Worm (Caenorhabditis elegans) whole organism, L1 larva: Measurements from ENCODE around the gene nhr-281.
A peak's percentile ranks its signal among the peaks of the same experiment; 100 is the strongest.

Experiments
- C04F5.9 ChIP-seq: sonication (generic microtip); optimal IDR thresholded peaks from 2 replicates; lab custom pipeline; 2016; ENCODE audit warnings: missing genetic modification characterization, missing compliant biosample characterization
- C16A3.4 ChIP-seq: fragments of 150-350 bp; optimal IDR thresholded peaks from 2 replicates; lab custom pipeline; 2014; ENCODE audit warnings: missing biosample characterization, missing genetic modification characterization
- C34B4.2 ChIP-seq: sonication (generic microtip); optimal IDR thresholded peaks from 2 replicates; lab custom pipeline; 2017; ENCODE audit warnings: mild to moderate bottlenecking, missing genetic modification characterization, missing compliant biosample characterization
- F16B12.6 ChIP-seq: fragments of 150-350 bp; optimal IDR thresholded peaks from 2 replicates; lab custom pipeline; 2014; ENCODE audit warnings: missing biosample characterization, missing genetic modification characterization
- Y116A8C.19 ChIP-seq: sonication (generic microtip); optimal IDR thresholded peaks from 2 replicates; lab custom pipeline; 2016; ENCODE audit warnings: missing compliant biosample characterization, missing genetic modification characterization, borderline replicate concordance
- aha-1 ChIP-seq: fragments of 150-350 bp; optimal IDR thresholded peaks from 2 replicates; lab custom pipeline; 2014; ENCODE audit warnings: missing biosample characterization, missing genetic modification characterization
- aly-2 ChIP-seq: fragments of 150-350 bp; optimal IDR thresholded peaks from 2 replicates; lab custom pipeline; 2014; ENCODE audit warnings: missing biosample characterization, missing genetic modification characterization
- ceh-63 ChIP-seq: fragments of 200-800 bp; sonication (Bioruptor generic); optimal IDR thresholded peaks from 2 replicates; lab custom pipeline; 2018; ENCODE audit warnings: mild to moderate bottlenecking, missing genetic modification characterization, missing compliant biosample characterization
- ceh-82 ChIP-seq, 3 experiments: fragments of 150-350 bp in 1 of 3; sonication (generic microtip) in 2 of 3; optimal IDR thresholded peaks; 2 replicates each; lab custom pipeline; 2014 to 2017; ENCODE audit warnings: missing biosample characterization in 3 of 3, missing genetic modification characterization in 3 of 3
- ceh-88 ChIP-seq: fragments of 200-800 bp; sonication (Bioruptor generic); IDR thresholded peaks from 2 replicates; pipeline ENCODE4 v1.3.6; 2022; ENCODE audit warnings: missing genetic modification characterization, missing compliant biosample characterization
- ceh-90 ChIP-seq: sonication (generic microtip); optimal IDR thresholded peaks from 2 replicates; lab custom pipeline; 2016; ENCODE audit warnings: missing genetic modification characterization, missing compliant biosample characterization
- dsc-1 ChIP-seq: sonication (generic microtip); optimal IDR thresholded peaks from 2 replicates; lab custom pipeline; 2016; ENCODE audit warnings: mild to moderate bottlenecking, missing genetic modification characterization, missing compliant biosample characterization
- egl-27 ChIP-seq, 2 experiments: fragments of 150-350 bp in 1 of 2; sonication (generic microtip); optimal IDR thresholded peaks; 3 replicates each; lab custom pipeline; 2017 to 2018; ENCODE audit warnings: missing biosample characterization in 2 of 2, missing genetic modification characterization in 2 of 2, missing genetic modification reagents in 2 of 2
- elt-2 ChIP-seq: sonication (generic microtip); optimal IDR thresholded peaks from 2 replicates; lab custom pipeline; 2016; ENCODE audit warnings: missing genetic modification characterization, mild to moderate bottlenecking, inconsistent platforms, missing compliant biosample characterization, missing genetic modification reagents
- elt-3 ChIP-seq, 6 experiments: fragments of 150-350 bp in 1 of 6; sonication (generic microtip); optimal IDR thresholded peaks; 2 replicates each; lab custom pipeline; 2017 to 2018; ENCODE audit warnings: missing biosample characterization in 6 of 6, missing genetic modification characterization in 6 of 6, inconsistent platforms in 1 of 6
- ets-5 ChIP-seq: fragments of 200-800 bp; sonication (Bioruptor generic); IDR thresholded peaks from 2 replicates; pipeline ENCODE4 v1.3.6; 2022; ENCODE audit warnings: missing genetic modification characterization, missing compliant biosample characterization
- fkh-10 ChIP-seq: sonication (generic microtip); optimal IDR thresholded peaks from 2 replicates; lab custom pipeline; 2017; ENCODE audit warnings: missing biosample characterization, missing genetic modification reagents, missing genetic modification characterization
- fkh-4 ChIP-seq: sonication (generic microtip); optimal IDR thresholded peaks from 2 replicates; lab custom pipeline; 2016; ENCODE audit warnings: missing compliant biosample characterization, missing genetic modification characterization, borderline replicate concordance
- fkh-8 ChIP-seq: sonication (generic microtip); optimal IDR thresholded peaks from 2 replicates; lab custom pipeline; 2016; ENCODE audit warnings: mild to moderate bottlenecking, missing genetic modification characterization, missing compliant biosample characterization
- fos-1 ChIP-seq: fragments of 150-350 bp; optimal IDR thresholded peaks from 2 replicates; lab custom pipeline; 2014; ENCODE audit warnings: missing biosample characterization, missing genetic modification characterization
- hlh-17 ChIP-seq: fragments of 200-800 bp; sonication (Bioruptor generic); optimal IDR thresholded peaks from 2 replicates; lab custom pipeline; 2018; ENCODE audit warnings: missing genetic modification characterization, mild to moderate bottlenecking, missing compliant biosample characterization, moderate library complexity, borderline replicate concordance
- hpl-2 ChIP-seq: fragments of 150-350 bp; optimal IDR thresholded peaks from 2 replicates; lab custom pipeline; 2014; ENCODE audit warnings: missing biosample characterization, missing genetic modification reagents, missing genetic modification characterization
- irx-1 ChIP-seq: sonication (generic microtip); optimal IDR thresholded peaks from 2 replicates; lab custom pipeline; 2016; ENCODE audit warnings: missing genetic modification characterization, missing compliant biosample characterization
- isw-1 ChIP-seq: fragments of 200-800 bp; sonication (Bioruptor generic); IDR thresholded peaks from 2 replicates; pipeline ENCODE4 v1.3.6; 2022; ENCODE audit warnings: missing genetic modification characterization, missing compliant biosample characterization
- jun-1 ChIP-seq: fragments of 150-350 bp; optimal IDR thresholded peaks from 2 replicates; lab custom pipeline; 2014; ENCODE audit warnings: missing biosample characterization, missing genetic modification reagents, missing genetic modification characterization
- lin-14 ChIP-seq: fragments of 200-800 bp; sonication (Bioruptor generic); optimal IDR thresholded peaks from 2 replicates; lab custom pipeline; 2018; ENCODE audit warnings: mild to moderate bottlenecking, missing genetic modification characterization, moderate library complexity, missing compliant biosample characterization
- lin-15B ChIP-seq: fragments of 150-350 bp; sonication (generic microtip); optimal IDR thresholded peaks from 3 replicates; lab custom pipeline; 2014; ENCODE audit warnings: missing biosample characterization, missing genetic modification characterization
- lin-35 ChIP-seq, 2 experiments: fragments of 150-350 bp; optimal IDR thresholded peaks; 2 replicates each; lab custom pipeline; 2014; ENCODE audit warnings: missing biosample characterization in 2 of 2, missing genetic modification characterization in 2 of 2, missing genetic modification reagents in 2 of 2
- lir-3 ChIP-seq: sonication (generic microtip); optimal IDR thresholded peaks from 2 replicates; lab custom pipeline; 2016; ENCODE audit warnings: mild to moderate bottlenecking, missing genetic modification characterization, moderate library complexity, missing compliant biosample characterization; ENCODE audit not compliant: poor library complexity
- mab-9 ChIP-seq: fragments of 200-800 bp; sonication (Bioruptor generic); IDR thresholded peaks from 2 replicates; pipeline ENCODE4 v1.3.6; 2022; ENCODE audit warnings: missing genetic modification reagents, missing genetic modification characterization, missing compliant biosample characterization
- mdl-1 ChIP-seq, 2 experiments: fragments of 150-350 bp; optimal IDR thresholded peaks; 2 replicates each; lab custom pipeline; 2014 to 2017; ENCODE audit warnings: missing biosample characterization in 2 of 2, missing genetic modification characterization in 2 of 2, inconsistent platforms in 1 of 2
- nhr-19 ChIP-seq: fragments of 200-800 bp; sonication (Bioruptor generic); conservative IDR thresholded peaks from 2 replicates; pipeline ENCODE4 v1.3.6; 2022; ENCODE audit warnings: missing genetic modification characterization, missing compliant biosample characterization
- nhr-28 ChIP-seq: fragments of 150-350 bp; optimal IDR thresholded peaks from 2 replicates; lab custom pipeline; 2014; ENCODE audit warnings: missing biosample characterization, missing genetic modification characterization
- nhr-71 ChIP-seq: sonication (generic microtip); optimal IDR thresholded peaks from 2 replicates; lab custom pipeline; 2016; ENCODE audit warnings: mild to moderate bottlenecking, missing genetic modification characterization, moderate library complexity, missing compliant biosample characterization
- nhr-76 ChIP-seq: sonication (generic microtip); optimal IDR thresholded peaks from 2 replicates; lab custom pipeline; 2017; ENCODE audit warnings: missing biosample characterization, missing genetic modification characterization
- nhr-77 ChIP-seq: fragments of 150-350 bp; optimal IDR thresholded peaks from 2 replicates; lab custom pipeline; 2014; ENCODE audit warnings: missing biosample characterization, missing genetic modification characterization
- nhr-85 ChIP-seq: sonication (generic microtip); peaks from one replicate; lab custom pipeline; 2016; ENCODE audit warnings: missing genetic modification characterization, inconsistent platforms, missing compliant biosample characterization
- nhr-90 ChIP-seq: sonication (generic microtip); optimal IDR thresholded peaks from 2 replicates; lab custom pipeline; 2016; ENCODE audit warnings: mild to moderate bottlenecking, missing genetic modification characterization, missing compliant biosample characterization; ENCODE audit not compliant: poor library complexity
- pag-3 ChIP-seq: sonication (generic microtip); optimal IDR thresholded peaks from 2 replicates; lab custom pipeline; 2017; ENCODE audit warnings: missing genetic modification characterization, mild to moderate bottlenecking, missing compliant biosample characterization, antibody characterized with exemption, borderline replicate concordance; ENCODE audit not compliant: insufficient read depth
- pax-3 ChIP-seq: fragments of 200-800 bp; sonication (Bioruptor generic); optimal IDR thresholded peaks from 2 replicates; lab custom pipeline; 2018; ENCODE audit warnings: mild to moderate bottlenecking, missing genetic modification characterization, moderate library complexity, missing compliant biosample characterization
- pqm-1 ChIP-seq: sonication (generic microtip); optimal IDR thresholded peaks from 3 replicates; lab custom pipeline; 2017; ENCODE audit warnings: missing biosample characterization, missing genetic modification characterization
- snpc-4 ChIP-seq: fragments of 150-350 bp; optimal IDR thresholded peaks from 2 replicates; lab custom pipeline; 2014; ENCODE audit warnings: missing biosample characterization, missing genetic modification characterization
- snu-23 ChIP-seq: sonication (generic microtip); optimal IDR thresholded peaks from 2 replicates; lab custom pipeline; 2016; ENCODE audit warnings: missing genetic modification characterization, missing compliant biosample characterization
- sox-4 ChIP-seq: sonication (generic microtip); optimal IDR thresholded peaks from 2 replicates; lab custom pipeline; 2016; ENCODE audit warnings: missing genetic modification characterization, missing compliant biosample characterization
- sptf-1 ChIP-seq: fragments of 150-350 bp; optimal IDR thresholded peaks from 2 replicates; lab custom pipeline; 2014; ENCODE audit warnings: missing biosample characterization, missing genetic modification characterization
- tbx-2 ChIP-seq: sonication (generic microtip); optimal IDR thresholded peaks from 2 replicates; lab custom pipeline; 2016; ENCODE audit warnings: missing genetic modification characterization, missing compliant biosample characterization
- unc-130 ChIP-seq: fragments of 150-350 bp; optimal IDR thresholded peaks from 2 replicates; lab custom pipeline; 2017; ENCODE audit warnings: missing biosample characterization, missing genetic modification characterization, inconsistent platforms
- unc-86 ChIP-seq: sonication (generic microtip); optimal IDR thresholded peaks from 2 replicates; lab custom pipeline; 2016; ENCODE audit warnings: missing genetic modification characterization, missing compliant biosample characterization
- zag-1 ChIP-seq: fragments of 150-350 bp; optimal IDR thresholded peaks from 2 replicates; lab custom pipeline; 2014; ENCODE audit warnings: missing biosample characterization, missing genetic modification characterization
- zip-4 ChIP-seq: fragments of 200-800 bp; sonication (Bioruptor generic); optimal IDR thresholded peaks from 2 replicates; lab custom pipeline; 2018; ENCODE audit warnings: mild to moderate bottlenecking, missing genetic modification characterization, moderate library complexity, missing compliant biosample characterization
- ztf-11 ChIP-seq, 2 experiments: sonication (generic microtip); optimal IDR thresholded peaks; 2 replicates each; lab custom pipeline; 2016 to 2017; ENCODE audit warnings: missing genetic modification characterization in 2 of 2, missing biosample characterization in 1 of 2, missing compliant biosample characterization in 1 of 2
- ztf-4 ChIP-seq: fragments of 150-350 bp; optimal IDR thresholded peaks from 2 replicates; lab custom pipeline; 2014; ENCODE audit warnings: missing biosample characterization, missing genetic modification characterization

Gene nhr-281

DNA sequence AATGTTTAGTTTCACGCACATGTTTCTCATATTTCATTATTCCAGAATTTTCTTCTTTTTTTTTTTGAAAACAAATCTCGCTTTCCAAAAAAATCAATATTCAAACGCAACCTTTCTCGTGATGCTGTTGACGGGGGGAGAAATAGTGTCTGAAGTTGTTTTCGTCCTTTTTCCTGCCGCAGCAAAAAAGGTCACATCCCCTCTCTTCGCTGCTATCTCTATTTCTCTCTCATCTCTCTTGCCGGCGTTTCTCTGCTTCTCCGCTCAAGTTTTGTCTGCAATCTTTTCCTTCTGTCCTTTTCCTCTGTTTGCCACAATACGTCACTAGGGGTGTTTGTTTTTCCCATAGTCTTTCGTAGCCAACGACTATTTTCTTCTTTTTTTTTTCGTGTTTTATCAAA is 33.5 kb upstream of the nhr-281 start:
- TF ChIP-seq snu-23: peak; percentile 92
- TF ChIP-seq tbx-2: peak; percentile 75
- TF ChIP-seq C04F5.9 (tag; lab: Kevin White, UChicago): no peak
- peak; percentile 52 for TF ChIP-seq dsc-1 (tag; lab: Kevin White, UChicago)
- TF ChIP-seq nhr-85: peak; percentile 94
- TF ChIP-seq sptf-1 (tag; lab: Kevin White, UChicago): no peak
- peak; percentile 43 for TF ChIP-seq elt-2 (tag; lab: Kevin White, UChicago)
- TF ChIP-seq fos-1 (tag; lab: Kevin White, UChicago): peak; percentile 80
- TF ChIP-seq pag-3 (tag; lab: Kevin White, UChicago): peak; percentile 72
- peak; percentile 82 for TF ChIP-seq nhr-90 (tag; lab: Kevin White, UChicago)
- peak in 1 of 2 experiments; percentile 84 for TF ChIP-seq mdl-1 (tag; optimal IDR thresholded peaks at IDR 0.05; lab: Kevin White, UChicago)
- TF ChIP-seq lir-3 (tag; lab: Kevin White, UChicago): no peak
- TF ChIP-seq zip-4 (GFP tag; lab: Kevin White, UChicago): no peak
- peak in 2 of 3 experiments; percentile 42 to 76 for TF ChIP-seq ceh-82 (tag; optimal IDR thresholded peaks at IDR 0.05; lab: Kevin White, UChicago)
- peak; percentile 70 for TF ChIP-seq fkh-10 (GFP tag; lab: Kevin White, UChicago)
- peak; percentile 13 for TF ChIP-seq F16B12.6 (tag; lab: Kevin White, UChicago)
- no peak for TF ChIP-seq snpc-4
- TF ChIP-seq ztf-4 (tag; lab: Kevin White, UChicago): no peak
- TF ChIP-seq aly-2 (tag; lab: Kevin White, UChicago): no peak
- peak in 3 of 6 experiments; percentile 64 to 90 (median 75) for TF ChIP-seq elt-3 (tag; optimal IDR thresholded peaks at IDR 0.05; lab: Kevin White, UChicago)
- TF ChIP-seq lin-35 (GFP tag; optimal IDR thresholded peaks at IDR 0.05; lab: Kevin White, UChicago): peak; percentile 63 to 81
- TF ChIP-seq nhr-28 (tag; lab: Kevin White, UChicago): no peak
- TF ChIP-seq jun-1 (tag; lab: Kevin White, UChicago): peak; percentile 43
- peak; percentile 58 for TF ChIP-seq nhr-19
- TF ChIP-seq fkh-8: peak; percentile 84
- TF ChIP-seq irx-1 (tag; lab: Kevin White, UChicago): no peak
- TF ChIP-seq C16A3.4: peak; percentile 86
- peak; percentile 43 for TF ChIP-seq hpl-2 (GFP tag; lab: Kevin White, UChicago)
- no peak for TF ChIP-seq hlh-17 (GFP tag; lab: Kevin White, UChicago)
- TF ChIP-seq pqm-1 (tag; lab: Kevin White, UChicago): no peak
- peak; percentile 97 for TF ChIP-seq lin-14
- TF ChIP-seq ceh-90: peak; percentile 32
- no peak for TF ChIP-seq mab-9 (GFP tag; lab: Robert Waterston, UW)
- TF ChIP-seq nhr-77 (tag; lab: Kevin White, UChicago): peak; percentile 77
- no peak for TF ChIP-seq ets-5 (GFP tag; lab: Robert Waterston, UW)
- no peak for TF ChIP-seq C34B4.2
- no peak for TF ChIP-seq lin-15B (tag; lab: Kevin White, UChicago)
- peak; percentile 64 for TF ChIP-seq unc-130 (tag; lab: Kevin White, UChicago)
- no peak for TF ChIP-seq nhr-76 (tag; lab: Kevin White, UChicago)
- peak in 1 of 2 experiments; percentile 49 for TF ChIP-seq egl-27 (tag; optimal IDR thresholded peaks at IDR 0.05; lab: Kevin White, UChicago)
- TF ChIP-seq zag-1: no peak
- TF ChIP-seq Y116A8C.19 (tag; lab: Kevin White, UChicago): no peak
- TF ChIP-seq unc-86 (tag; lab: Kevin White, UChicago): peak; percentile 75
- no peak for TF ChIP-seq pax-3
- no peak for TF ChIP-seq sox-4 (tag; lab: Kevin White, UChicago)
- no peak for TF ChIP-seq ztf-11 (tag; optimal IDR thresholded peaks at IDR 0.05; lab: Kevin White, UChicago)
- TF ChIP-seq isw-1: peak; percentile 7; the same call in 1 of the 2 replicates
- no peak for TF ChIP-seq aha-1 (tag; lab: Kevin White, UChicago)
- no peak for TF ChIP-seq ceh-63 (GFP tag; lab: Kevin White, UChicago)
- TF ChIP-seq nhr-71: peak; percentile 90
- peak; percentile 39; the same call in 1 of the 2 replicates for TF ChIP-seq ceh-88 (GFP tag; lab: Robert Waterston, UW)
- no peak for TF ChIP-seq fkh-4
